Worm (Caenorhabditis elegans) whole organism, L4 larva: ENCODE data around the gene cpf-1.

Experiments used
- F44E2.7 ChIP-seq: fragments of 200-800 bp; sonication (Bioruptor generic); IDR thresholded peaks from 2 replicates; pipeline ENCODE4 v2.1.2; 2022; ENCODE audit warnings: missing genetic modification characterization, missing compliant biosample characterization
- R02D3.7 ChIP-seq: fragments of 150-350 bp; sonication (generic microtip); optimal IDR thresholded peaks from 3 replicates; lab custom pipeline; 2014; ENCODE audit warnings: missing biosample characterization, missing genetic modification characterization
- T20F7.1 ChIP-seq: fragments of 200-800 bp; sonication (Bioruptor generic); optimal IDR thresholded peaks from 2 replicates; lab custom pipeline; 2018; ENCODE audit warnings: mild to moderate bottlenecking, missing genetic modification characterization, missing compliant biosample characterization
- Y75B8A.6 ChIP-seq: fragments of 200-800 bp; sonication (Bioruptor generic); IDR thresholded peaks from 2 replicates; pipeline ENCODE4 v1.3.6; 2022; ENCODE audit warnings: missing genetic modification reagents, missing genetic modification characterization, missing compliant biosample characterization
- ZK546.5 ChIP-seq, 2 experiments: sonication (generic microtip); optimal IDR thresholded peaks; 2 replicates each; lab custom pipeline; 2017; ENCODE audit warnings: missing biosample characterization in 2 of 2, missing genetic modification characterization in 2 of 2
- aha-1 ChIP-seq: fragments of 150-350 bp; peaks from one replicate; lab custom pipeline; 2014; ENCODE audit warnings: missing biosample characterization, missing genetic modification characterization
- ceh-62 ChIP-seq: sonication (generic microtip); optimal IDR thresholded peaks from 2 replicates; lab custom pipeline; 2017; ENCODE audit warnings: missing biosample characterization, missing genetic modification characterization
- cey-2 ChIP-seq: sonication (generic microtip); optimal IDR thresholded peaks from 3 replicates; lab custom pipeline; 2017; ENCODE audit warnings: missing genetic modification characterization, mild to moderate bottlenecking, missing compliant biosample characterization, antibody characterized with exemption, borderline replicate concordance; ENCODE audit not compliant: insufficient read depth
- ctbp-1 ChIP-seq: fragments of 200-800 bp; sonication (Bioruptor generic); IDR thresholded peaks from 2 replicates; pipeline ENCODE4 v1.3.6; 2022; ENCODE audit warnings: missing genetic modification reagents, missing genetic modification characterization, missing compliant biosample characterization
- daf-12 ChIP-seq: fragments of 150-350 bp; optimal IDR thresholded peaks from 2 replicates; lab custom pipeline; 2014; ENCODE audit warnings: missing biosample characterization, missing genetic modification reagents, missing genetic modification characterization
- daf-16 ChIP-seq, 3 experiments: sonication (generic microtip); optimal IDR thresholded peaks; 2 replicates each; lab custom pipeline; 2016 to 2017; ENCODE audit warnings: missing genetic modification characterization in 3 of 3, missing genetic modification reagents in 3 of 3, mild to moderate bottlenecking in 2 of 3, missing compliant biosample characterization in 2 of 3, missing biosample characterization in 1 of 3, moderate library complexity in 1 of 3
- daf-19 ChIP-seq: fragments of 200-800 bp; sonication (Bioruptor generic); conservative IDR thresholded peaks from 2 replicates; pipeline ENCODE4 v1.3.6; 2022; ENCODE audit warnings: missing genetic modification characterization, missing compliant biosample characterization
- dpl-1 ChIP-seq: fragments of 150-350 bp; optimal IDR thresholded peaks from 2 replicates; lab custom pipeline; 2014; ENCODE audit warnings: missing biosample characterization, missing genetic modification reagents, missing genetic modification characterization
- dve-1 ChIP-seq: sonication (generic microtip); optimal IDR thresholded peaks from 2 replicates; lab custom pipeline; 2017; ENCODE audit warnings: antibody characterized with exemption, mild to moderate bottlenecking, missing genetic modification characterization, missing compliant biosample characterization; ENCODE audit not compliant: insufficient read depth
- egl-43 ChIP-seq: fragments of 200-800 bp; sonication (Bioruptor generic); IDR thresholded peaks from 2 replicates; pipeline ENCODE4 v1.3.6; 2022; ENCODE audit warnings: missing genetic modification reagents, missing genetic modification characterization, missing compliant biosample characterization
- hlh-11 ChIP-seq: fragments of 200-800 bp; sonication (Bioruptor generic); optimal IDR thresholded peaks from 2 replicates; lab custom pipeline; 2018; ENCODE audit warnings: mild to moderate bottlenecking, missing genetic modification characterization, missing compliant biosample characterization
- lsy-2 ChIP-seq, 2 experiments: fragments of 150-350 bp in 1 of 2; sonication (generic microtip) in 1 of 2; optimal IDR thresholded peaks; 2 replicates each; lab custom pipeline; 2014 to 2017; ENCODE audit warnings: missing biosample characterization in 2 of 2, missing genetic modification characterization in 2 of 2
- mdl-1 ChIP-seq, 2 experiments: fragments of 150-350 bp in 1 of 2; sonication (generic microtip) in 1 of 2; optimal IDR thresholded peaks; 2 replicates each; lab custom pipeline; 2014 to 2017; ENCODE audit warnings: missing biosample characterization in 2 of 2, missing genetic modification characterization in 2 of 2
- mep-1 ChIP-seq: fragments of 150-350 bp; sonication (generic microtip); optimal IDR thresholded peaks from 3 replicates; lab custom pipeline; 2014; ENCODE audit warnings: missing biosample characterization, missing genetic modification characterization
- mes-2 ChIP-seq: sonication (generic microtip); optimal IDR thresholded peaks from 2 replicates; lab custom pipeline; 2016; ENCODE audit warnings: missing genotype, mild to moderate bottlenecking, missing genetic modification characterization, missing compliant biosample characterization; ENCODE audit not compliant: poor library complexity, severe bottlenecking
- mxl-3 ChIP-seq: fragments of 200-800 bp; sonication (Bioruptor generic); optimal IDR thresholded peaks from 2 replicates; lab custom pipeline; 2018; ENCODE audit warnings: mild to moderate bottlenecking, missing genetic modification characterization, missing compliant biosample characterization
- nhr-102 ChIP-seq: sonication (generic microtip); optimal IDR thresholded peaks from 2 replicates; lab custom pipeline; 2016; ENCODE audit warnings: mild to moderate bottlenecking, missing genetic modification characterization, moderate library complexity, missing compliant biosample characterization
- nhr-111 ChIP-seq: fragments of 200-800 bp; sonication (Bioruptor generic); optimal IDR thresholded peaks from 2 replicates; lab custom pipeline; 2018; ENCODE audit warnings: mild to moderate bottlenecking, missing genetic modification characterization, missing compliant biosample characterization
- nhr-237 ChIP-seq: sonication (generic microtip); optimal IDR thresholded peaks from 2 replicates; lab custom pipeline; 2017; ENCODE audit warnings: missing biosample characterization, missing genetic modification characterization
- nhr-28 ChIP-seq: fragments of 150-350 bp; optimal IDR thresholded peaks from 2 replicates; lab custom pipeline; 2014; ENCODE audit warnings: missing biosample characterization, missing genetic modification characterization
- nhr-48 ChIP-seq: sonication (generic microtip); optimal IDR thresholded peaks from 2 replicates; lab custom pipeline; 2016; ENCODE audit warnings: mild to moderate bottlenecking, missing genetic modification characterization, missing compliant biosample characterization
- pha-4 ChIP-seq, 2 experiments: fragments of 150-350 bp in 1 of 2; fragments of 200-800 bp in 1 of 2; sonication (Bioruptor generic) in 1 of 2; IDR thresholded peaks in 1 of 2; optimal IDR thresholded peaks in 1 of 2; 2 replicates each; pipeline versions ENCODE4 v1.3.6 to Lab custom; 2014 to 2022; ENCODE audit warnings: missing genetic modification characterization in 2 of 2, missing genetic modification reagents in 2 of 2, missing biosample characterization in 1 of 2, missing compliant biosample characterization in 1 of 2
- php-3 ChIP-seq: fragments of 200-800 bp; sonication (Bioruptor generic); IDR thresholded peaks from 2 replicates; pipeline ENCODE4 v1.3.6; 2022; ENCODE audit warnings: missing genetic modification reagents, missing genetic modification characterization, missing compliant biosample characterization
- tag-97 ChIP-seq: fragments of 200-800 bp; sonication (Bioruptor generic); IDR thresholded peaks from 2 replicates; pipeline ENCODE4 v1.3.6; 2022; ENCODE audit warnings: missing genetic modification characterization, missing compliant biosample characterization
- unc-39 ChIP-seq: sonication (generic microtip); optimal IDR thresholded peaks from 2 replicates; lab custom pipeline; 2017; ENCODE audit warnings: missing biosample characterization, missing genetic modification characterization
- unc-62 ChIP-seq, 3 experiments: fragments of 150-350 bp in 1 of 3; sonication (generic microtip); optimal IDR thresholded peaks in 2 of 3; peaks in 1 of 3; 1 replicate in 1 of 3; 2 replicates in 2 of 3; lab custom pipeline; 2014 to 2017; ENCODE audit warnings: missing biosample characterization in 3 of 3, missing genetic modification characterization in 3 of 3, missing genetic modification reagents in 3 of 3, missing genotype in 1 of 3
- vab-7 ChIP-seq: fragments of 200-800 bp; sonication (Bioruptor generic); IDR thresholded peaks from 2 replicates; pipeline ENCODE4 v1.3.6; 2022; ENCODE audit warnings: missing genetic modification reagents, missing genetic modification characterization, missing compliant biosample characterization
- zag-1 ChIP-seq: fragments of 150-350 bp; optimal IDR thresholded peaks from 2 replicates; lab custom pipeline; 2014; ENCODE audit warnings: missing biosample characterization, missing genetic modification characterization
- zfp-3 ChIP-seq: fragments of 200-800 bp; sonication (Bioruptor generic); conservative IDR thresholded peaks from 2 replicates; pipeline ENCODE4 v1.3.6; 2022; ENCODE audit warnings: missing genetic modification reagents, missing genetic modification characterization, missing compliant biosample characterization

cpf-1 gene

ce11 chrII:8641131-8641530 lies 38.9 kb upstream of the cpf-1 start, which contains the start of gene D2085.7:
Gene D2085.7, plus strand, starts transcription at chrII:8641381.
- no peak for TF ChIP-seq nhr-237
- no peak for TF ChIP-seq nhr-111 (GFP tag; lab: Kevin White, UChicago)
- no peak for TF ChIP-seq zfp-3 (GFP tag; lab: Robert Waterston, UW)
- TF ChIP-seq mes-2, result peak; percentile 10
- TF ChIP-seq zag-1 (tag; lab: Kevin White, UChicago), result no peak
- peak; percentile 3 for TF ChIP-seq nhr-28 (tag; lab: Kevin White, UChicago)
- TF ChIP-seq hlh-11, result peak; percentile 14
- no peak for TF ChIP-seq daf-16 (GFP tag; optimal IDR thresholded peaks at IDR 0.05; lab: Kevin White, UChicago)
- peak; percentile 19 for TF ChIP-seq daf-16 (tag; optimal IDR thresholded peaks at IDR 0.05; lab: Kevin White, UChicago)
- peak; percentile 9 for TF ChIP-seq dve-1 (tag; lab: Kevin White, UChicago)
- TF ChIP-seq, all 104 proteins: peak for 5

ce11 chrII:8640503-8640902 lies 38.3 kb upstream of the cpf-1 start:
- TF ChIP-seq Y75B8A.6 (GFP tag; lab: Robert Waterston, UW) (no peak), mep-1 (tag; lab: Kevin White, UChicago) (peak; percentile 26), F44E2.7 (no peak), daf-19 (GFP tag; lab: Robert Waterston, UW) (no peak), R02D3.7 (tag; lab: Kevin White, UChicago) (no peak), vab-7 (GFP tag; lab: Robert Waterston, UW) (no peak), dve-1 (tag; lab: Kevin White, UChicago) (peak; percentile 51), mxl-3 (GFP tag; lab: Kevin White, UChicago) (no peak), egl-43 (GFP tag; lab: Robert Waterston, UW) (no peak), daf-12 (no peak), ctbp-1 (no peak), tag-97 (no peak), mdl-1 (tag; optimal IDR thresholded peaks at IDR 0.05; lab: Kevin White, UChicago) (no peak), ZK546.5 (tag; optimal IDR thresholded peaks at IDR 0.05; lab: Kevin White, UChicago) (no peak), nhr-102 (tag; lab: Kevin White, UChicago) (no peak), dpl-1 (GFP tag; lab: Kevin White, UChicago) (no peak), daf-16 (GFP tag; optimal IDR thresholded peaks at IDR 0.05; lab: Kevin White, UChicago) (no peak), daf-16 (tag; optimal IDR thresholded peaks at IDR 0.05; lab: Kevin White, UChicago) (peak; percentile 15), nhr-48 (tag; lab: Kevin White, UChicago) (no peak), lsy-2 (tag; optimal IDR thresholded peaks at IDR 0.05; lab: Kevin White, UChicago) (peak in 1 of 2 experiments; percentile 31), unc-39 (tag; lab: Kevin White, UChicago) (no peak), php-3 (GFP tag; lab: Robert Waterston, UW) (no peak), cey-2 (tag; lab: Kevin White, UChicago) (no peak), pha-4 (GFP tag; IDR thresholded peaks at IDR 0.05; lab: Robert Waterston, UW) (no peak), pha-4 (tag; optimal IDR thresholded peaks at IDR 0.05; lab: Kevin White, UChicago) (peak; percentile 65), T20F7.1 (no peak), mes-2 (no peak), ceh-62 (tag; lab: Kevin White, UChicago) (no peak)
- TF ChIP-seq, all 104 proteins: peak for 5

- TF ChIP-seq aha-1 (tag; lab: Kevin White, UChicago), result peak; percentile 26
- TF ChIP-seq unc-62 (GFP tag; optimal IDR thresholded peaks at IDR 0.05 in 1 of 2; lab: Kevin White, UChicago), result peak in 1 of 2 experiments; percentile 96
- no peak for TF ChIP-seq unc-62 (tag; optimal IDR thresholded peaks at IDR 0.05; lab: Kevin White, UChicago)
- no peak for TF ChIP-seq pha-4 (GFP tag; IDR thresholded peaks at IDR 0.05; lab: Robert Waterston, UW)
- TF ChIP-seq pha-4 (tag; optimal IDR thresholded peaks at IDR 0.05; lab: Kevin White, UChicago), result no peak
These were observed 37.3 kb upstream of the cpf-1 start for ce11 chrII:8639553-8639952.
